Fruit fly (Drosophila melanogaster) whole organism, embryonic: ENCODE measurements around the gene CG10035.

ENCODE experiments used
- Ada2b ChIP-seq: fragments of 200-800 bp; sonication (Bioruptor generic); IDR thresholded peaks from 2 replicates; pipeline ENCODE4 v1.3.6; 2022; ENCODE audit warnings: missing biosample characterization, missing genetic modification characterization
- CG10274 ChIP-seq: fragments of 200-800 bp; sonication (Bioruptor generic); optimal IDR thresholded peaks from 3 replicates; lab custom pipeline; 2017; ENCODE audit warnings: missing biosample characterization, mild to moderate bottlenecking, missing genetic modification characterization
- CG12299 ChIP-seq: fragments of 200-800 bp; sonication (Bioruptor generic); optimal IDR thresholded peaks from 2 replicates; lab custom pipeline; 2018; ENCODE audit warnings: missing biosample characterization, mild to moderate bottlenecking, missing genetic modification characterization
- CG14710 ChIP-seq: fragments of 200-800 bp; sonication (Bioruptor generic); optimal IDR thresholded peaks from 3 replicates; lab custom pipeline; 2019; ENCODE audit warnings: missing biosample characterization, mild to moderate bottlenecking, missing genetic modification characterization, moderate library complexity
- CG15073 ChIP-seq: fragments of 200-800 bp; sonication (Bioruptor generic); optimal IDR thresholded peaks from 2 replicates; lab custom pipeline; 2016; ENCODE audit warnings: missing biosample characterization, missing genetic modification characterization
- CG32772 ChIP-seq: fragments of 200-800 bp; sonication (Bioruptor generic); IDR thresholded peaks from 2 replicates; pipeline ENCODE4 v1.3.6; 2022; ENCODE audit warnings: missing biosample characterization, missing genetic modification characterization
- CG33557 ChIP-seq: fragments of 200-800 bp; sonication (Bioruptor generic); optimal IDR thresholded peaks from 2 replicates; lab custom pipeline; 2019; ENCODE audit warnings: missing biosample characterization, mild to moderate bottlenecking, missing genetic modification characterization, moderate library complexity
- CG3847 ChIP-seq: fragments of 200-800 bp; sonication (Bioruptor generic); IDR thresholded peaks from 2 replicates; pipeline ENCODE4 v1.3.6; 2022; ENCODE audit warnings: missing biosample characterization, missing genetic modification characterization
- CG6254 ChIP-seq: fragments of 200-800 bp; sonication (Bioruptor generic); optimal IDR thresholded peaks from 3 replicates; lab custom pipeline; 2017; ENCODE audit warnings: mild to moderate bottlenecking, missing biosample characterization, missing genetic modification reagents, missing genetic modification characterization
- CG7271 ChIP-seq: fragments of 200-800 bp; sonication (Bioruptor generic); optimal IDR thresholded peaks from 2 replicates; lab custom pipeline; 2018; ENCODE audit warnings: missing biosample characterization, mild to moderate bottlenecking, missing genetic modification characterization, moderate library complexity
- CG7372 ChIP-seq: fragments of 200-800 bp; sonication (Bioruptor generic); IDR thresholded peaks from 2 replicates; pipeline ENCODE4 v1.3.6; 2022; ENCODE audit warnings: missing biosample characterization, missing genetic modification characterization
- CG7987 ChIP-seq: fragments of 200-800 bp; sonication (Bioruptor generic); optimal IDR thresholded peaks from 2 replicates; lab custom pipeline; 2018; ENCODE audit warnings: missing biosample characterization, mild to moderate bottlenecking, missing genetic modification characterization, moderate library complexity
- CG8089 ChIP-seq: fragments of 200-800 bp; sonication (Bioruptor generic); optimal IDR thresholded peaks from 3 replicates; lab custom pipeline; 2016; ENCODE audit warnings: missing biosample characterization, missing genetic modification characterization
- CG8290 ChIP-seq, 3 experiments: fragments of 200-800 bp; sonication (Bioruptor generic); optimal IDR thresholded peaks; 2 replicates each; lab custom pipeline; 2016 to 2019; ENCODE audit warnings: missing biosample characterization in 3 of 3, missing genetic modification characterization in 3 of 3, mild to moderate bottlenecking in 2 of 3, moderate library complexity in 1 of 3
- CG9609 ChIP-seq: fragments of 200-800 bp; sonication (Bioruptor generic); optimal IDR thresholded peaks from 3 replicates; lab custom pipeline; 2016; ENCODE audit warnings: missing biosample characterization, missing genetic modification characterization
- CrebB ChIP-seq: fragments of 200-800 bp; sonication (Bioruptor generic); optimal IDR thresholded peaks from 3 replicates; lab custom pipeline; 2018; ENCODE audit warnings: missing biosample characterization, mild to moderate bottlenecking, missing genetic modification characterization
- Dad ChIP-seq: fragments of 200-800 bp; sonication (Bioruptor generic); optimal IDR thresholded peaks from 3 replicates; lab custom pipeline; 2016; ENCODE audit warnings: missing biosample characterization, missing genetic modification characterization
- Doc3 ChIP-seq: fragments of 200-800 bp; sonication (Bioruptor generic); IDR thresholded peaks from 3 replicates; pipeline ENCODE4 v1.3.6; 2022; ENCODE audit warnings: missing biosample characterization, missing genetic modification characterization; ENCODE audit not compliant: partially characterized antibody
- Hmx ChIP-seq: fragments of 200-800 bp; sonication (Bioruptor generic); optimal IDR thresholded peaks from 2 replicates; lab custom pipeline; 2016; ENCODE audit warnings: missing biosample characterization, missing genetic modification characterization
- Med ChIP-seq: fragments of 200-800 bp; sonication (Bioruptor generic); peaks from one replicate; lab custom pipeline; 2016; ENCODE audit warnings: missing biosample characterization, missing genetic modification characterization, mild to moderate bottlenecking, inconsistent platforms, moderate library complexity
- Myb ChIP-seq: fragments of 200-800 bp; sonication (Bioruptor generic); optimal IDR thresholded peaks from 2 replicates; lab custom pipeline; 2016; ENCODE audit warnings: missing biosample characterization, missing genetic modification characterization
- Oaz ChIP-seq: fragments of 200-800 bp; sonication (Bioruptor generic); IDR thresholded peaks from 2 replicates; pipeline ENCODE4 v1.3.6; 2022; ENCODE audit warnings: missing biosample characterization, missing genetic modification characterization
- Side ChIP-seq: fragments of 200-800 bp; sonication (Bioruptor generic); optimal IDR thresholded peaks from 2 replicates; lab custom pipeline; 2016; ENCODE audit warnings: missing biosample characterization, missing genetic modification characterization
- Sin3A ChIP-seq: fragments of >200 bp; optimal IDR thresholded peaks from 2 replicates; lab custom pipeline; 2018
- Six4 ChIP-seq: fragments of 200-800 bp; sonication (Bioruptor generic); optimal IDR thresholded peaks from 2 replicates; lab custom pipeline; 2016; ENCODE audit warnings: missing biosample characterization, missing genetic modification characterization
- Usf ChIP-seq: fragments of 200-800 bp; sonication (Bioruptor generic); optimal IDR thresholded peaks from 2 replicates; lab custom pipeline; 2017; ENCODE audit warnings: missing genotype, missing biosample characterization, missing genetic modification characterization
- YL-1 ChIP-seq: fragments of 200-800 bp; sonication (Bioruptor generic); optimal IDR thresholded peaks from 3 replicates; lab custom pipeline; 2017; ENCODE audit warnings: missing biosample characterization, mild to moderate bottlenecking, missing genetic modification characterization
- aop ChIP-seq: fragments of 200-800 bp; sonication (Bioruptor generic); IDR thresholded peaks from 2 replicates; pipeline ENCODE4 v1.3.6; 2022; ENCODE audit warnings: missing biosample characterization, missing genetic modification characterization
- dati ChIP-seq: fragments of 200-800 bp; sonication (Bioruptor generic); IDR thresholded peaks from 2 replicates; pipeline ENCODE4 v1.3.6; 2022; ENCODE audit warnings: missing biosample characterization, missing genetic modification characterization
- esg ChIP-seq: fragments of 200-800 bp; sonication (Bioruptor generic); conservative IDR thresholded peaks from 2 replicates; pipeline ENCODE4 v1.3.6; 2022; ENCODE audit warnings: missing biosample characterization, missing genetic modification characterization
- ewg ChIP-seq: fragments of 200-800 bp; sonication (Bioruptor generic); optimal IDR thresholded peaks from 3 replicates; lab custom pipeline; 2017; ENCODE audit warnings: mild to moderate bottlenecking, missing biosample characterization, missing genetic modification reagents, missing genetic modification characterization
- fru ChIP-seq: fragments of >200 bp; optimal IDR thresholded peaks from 2 replicates; lab custom pipeline; 2017
- ftz-f1 ChIP-seq: fragments of 200-800 bp; sonication (Bioruptor generic); optimal IDR thresholded peaks from 2 replicates; lab custom pipeline; 2016; ENCODE audit warnings: missing biosample characterization, missing genetic modification characterization
- gcm ChIP-seq: fragments of 200-800 bp; sonication (Bioruptor generic); optimal IDR thresholded peaks from 2 replicates; lab custom pipeline; 2019; ENCODE audit warnings: missing biosample characterization, mild to moderate bottlenecking, missing genetic modification characterization, moderate library complexity
- gsb-n ChIP-seq: fragments of 200-800 bp; sonication (Bioruptor generic); optimal IDR thresholded peaks from 3 replicates; lab custom pipeline; 2018; ENCODE audit warnings: missing biosample characterization, mild to moderate bottlenecking, missing genetic modification characterization
- ham ChIP-seq: fragments of 200-800 bp; sonication (Bioruptor generic); IDR thresholded peaks from 2 replicates; pipeline ENCODE4 v1.3.6; 2022; ENCODE audit warnings: missing biosample characterization, missing genetic modification characterization
- her ChIP-seq: fragments of 200-800 bp; sonication (Bioruptor generic); optimal IDR thresholded peaks from 2 replicates; lab custom pipeline; 2016; ENCODE audit warnings: missing biosample characterization, missing genetic modification characterization
- mirr ChIP-seq: fragments of 200-800 bp; sonication (Bioruptor generic); optimal IDR thresholded peaks from 3 replicates; lab custom pipeline; 2018; ENCODE audit warnings: missing biosample characterization, mild to moderate bottlenecking, missing genetic modification characterization
- mld ChIP-seq: fragments of 200-800 bp; sonication (Bioruptor generic); IDR thresholded peaks from 3 replicates; pipeline ENCODE4 v1.3.6; 2022; ENCODE audit warnings: missing biosample characterization, missing genetic modification characterization; ENCODE audit not compliant: partially characterized antibody
- nerfin-1 ChIP-seq: fragments of 200-800 bp; sonication (Bioruptor generic); optimal IDR thresholded peaks from 3 replicates; lab custom pipeline; 2019; ENCODE audit warnings: missing biosample characterization, mild to moderate bottlenecking, missing genetic modification characterization, moderate library complexity
- nerfin-2 ChIP-seq: fragments of 200-800 bp; sonication (Bioruptor generic); IDR thresholded peaks from 2 replicates; pipeline ENCODE4 v1.3.6; 2022; ENCODE audit warnings: missing biosample characterization, missing genetic modification characterization; ENCODE audit not compliant: partially characterized antibody
- odd ChIP-seq: fragments of 200-800 bp; sonication (Bioruptor generic); optimal IDR thresholded peaks from 2 replicates; lab custom pipeline; 2017; ENCODE audit warnings: missing biosample characterization, mild to moderate bottlenecking, missing genetic modification characterization
- pan ChIP-seq, 4 experiments: fragments of >200 bp in 3 of 4; fragments of 200-800 bp in 1 of 4; sonication (Bioruptor generic) in 1 of 4; optimal IDR thresholded peaks in 3 of 4; IDR thresholded peaks in 1 of 4; 2 replicates each; pipeline versions ENCODE4 v1.3.6 to Lab custom; 2017 to 2022; ENCODE audit warnings: missing biosample characterization in 2 of 4, missing genetic modification characterization in 2 of 4, mixed read lengths in 1 of 4
- pho ChIP-seq: fragments of 200-800 bp; sonication (Bioruptor generic); optimal IDR thresholded peaks from 2 replicates; lab custom pipeline; 2016; ENCODE audit warnings: missing biosample characterization, missing genetic modification characterization
- psq ChIP-seq: fragments of 200-800 bp; sonication (Bioruptor generic); optimal IDR thresholded peaks from 2 replicates; lab custom pipeline; 2017; ENCODE audit warnings: missing biosample characterization, missing genetic modification characterization
- schlank ChIP-seq: fragments of 200-800 bp; sonication (Bioruptor generic); optimal IDR thresholded peaks from 2 replicates; lab custom pipeline; 2018; ENCODE audit warnings: missing biosample characterization, mild to moderate bottlenecking, missing genetic modification characterization
- sens-2 ChIP-seq: fragments of 200-800 bp; sonication (Bioruptor generic); IDR thresholded peaks from 2 replicates; pipeline ENCODE4 v1.3.6; 2022; ENCODE audit warnings: missing biosample characterization, missing genetic modification characterization
- trh ChIP-seq: fragments of 200-800 bp; sonication (Bioruptor generic); optimal IDR thresholded peaks from 2 replicates; lab custom pipeline; 2016; ENCODE audit warnings: missing biosample characterization, missing genetic modification characterization
- vfl ChIP-seq: fragments of 200-800 bp; sonication (Bioruptor generic); optimal IDR thresholded peaks from 2 replicates; lab custom pipeline; 2016; ENCODE audit warnings: missing biosample characterization, missing genetic modification characterization
- zen2 ChIP-seq: fragments of 200-800 bp; sonication (Bioruptor generic); IDR thresholded peaks from 3 replicates; pipeline ENCODE4 v1.3.6; 2022; ENCODE audit warnings: missing biosample characterization, missing genetic modification characterization; ENCODE audit not compliant: partially characterized antibody

Gene CG10035

dm6 chr3R:12425510-12426309 is 43.2 kb upstream of the CG10035 start, which contains the start of gene Pp1-87B (continued):
- TF ChIP-seq zen2 (GFP tag; lab: Robert Waterston, UW) (no peak), nerfin-1 (tag; lab: Kevin White, UChicago) (no peak), dati (GFP tag; lab: Robert Waterston, UW) (no peak), Side (GFP tag; lab: Kevin White, UChicago) (peak; percentile 32), Dad (GFP tag; lab: Kevin White, UChicago) (no peak), mld (GFP tag; lab: Robert Waterston, UW) (no peak), Six4 (GFP tag; lab: Kevin White, UChicago) (no peak), Sin3A (lab: Kevin White, UChicago) (peak; percentile 100), YL-1 (GFP tag; lab: Kevin White, UChicago) (peak; percentile 86), CG8089 (no peak), fru (lab: Kevin White, UChicago) (no peak), pho (GFP tag; lab: Kevin White, UChicago) (no peak), CG12299 (tag; lab: Kevin White, UChicago) (no peak), vfl (GFP tag; lab: Kevin White, UChicago) (no peak), ham (GFP tag; lab: Robert Waterston, UW) (no peak), Med (GFP tag; lab: Kevin White, UChicago) (peak; percentile 76), Hmx (GFP tag; lab: Kevin White, UChicago) (no peak), CG7372 (GFP tag; lab: Robert Waterston, UW) (no peak), Ada2b (GFP tag; lab: Robert Waterston, UW) (no peak), CG7987 (GFP tag; lab: Kevin White, UChicago) (no peak), CG15073 (GFP tag; lab: Kevin White, UChicago) (no peak), aop (no peak), nerfin-2 (GFP tag; lab: Robert Waterston, UW) (no peak), CG3847 (GFP tag; lab: Robert Waterston, UW) (peak; percentile 64), Doc3 (GFP tag; lab: Robert Waterston, UW) (no peak), her (no peak), CG32772 (no peak), pan (optimal IDR thresholded peaks at IDR 0.05; lab: Kevin White, UChicago) (no peak), pan (GFP tag; optimal IDR thresholded peaks at IDR 0.05 in 1 of 2, IDR thresholded peaks at IDR 0.05 in 1 of 2) (no peak), schlank (no peak), ewg (GFP tag; lab: Kevin White, UChicago) (no peak), CG33557 (no peak), CrebB (tag; lab: Kevin White, UChicago) (no peak), CG10274 (no peak), trh (GFP tag; lab: Kevin White, UChicago) (no peak), CG7271 (no peak), CG8290 (GFP tag; optimal IDR thresholded peaks at IDR 0.05; lab: Kevin White, UChicago) (peak; percentile 39), CG8290 (tag; optimal IDR thresholded peaks at IDR 0.05; lab: Kevin White, UChicago) (peak in 1 of 2 experiments; percentile 46), Oaz (no peak), psq (GFP tag; lab: Kevin White, UChicago) (no peak), esg (GFP tag; lab: Robert Waterston, UW) (no peak), odd (GFP tag; lab: Kevin White, UChicago) (no peak), gcm (GFP tag; lab: Kevin White, UChicago) (no peak), CG14710 (tag; lab: Kevin White, UChicago) (peak; percentile 76), mirr (GFP tag; lab: Kevin White, UChicago) (peak; percentile 2), CG9609 (peak; percentile 30), Usf (GFP tag; lab: Kevin White, UChicago) (peak; percentile 29), ftz-f1 (GFP tag; lab: Kevin White, UChicago) (no peak), CG6254 (GFP tag; lab: Kevin White, UChicago) (no peak), gsb-n (tag; lab: Kevin White, UChicago) (no peak), sens-2 (no peak), Myb (peak; percentile 74)
